Fruit fly (Drosophila melanogaster) whole organism, embryonic: ENCODE measurements around the gene PLCXD.

Experiments used
- Ada2b ChIP-seq: fragments of 200-800 bp; sonication (Bioruptor generic); IDR thresholded peaks from 2 replicates; pipeline ENCODE4 v1.3.6; 2022; ENCODE audit warnings: missing biosample characterization, missing genetic modification characterization
- Atf-2 ChIP-seq: fragments of 200-800 bp; sonication (Bioruptor generic); optimal IDR thresholded peaks from 2 replicates; lab custom pipeline; 2016; ENCODE audit warnings: missing biosample characterization, missing genetic modification characterization
- Atf3 ChIP-seq: fragments of 200-800 bp; sonication (Bioruptor generic); optimal IDR thresholded peaks from 3 replicates; lab custom pipeline; 2016; ENCODE audit warnings: missing biosample characterization, missing genetic modification characterization
- CG10979 ChIP-seq: fragments of 200-800 bp; sonication (Bioruptor generic); optimal IDR thresholded peaks from 2 replicates; lab custom pipeline; 2018; ENCODE audit warnings: missing biosample characterization, mild to moderate bottlenecking, missing genetic modification characterization, moderate library complexity
- CG11504 ChIP-seq: fragments of 200-800 bp; sonication (Bioruptor generic); optimal IDR thresholded peaks from 3 replicates; lab custom pipeline; 2019; ENCODE audit warnings: missing biosample characterization, mild to moderate bottlenecking, missing genetic modification characterization, moderate library complexity
- CG12155 ChIP-seq: fragments of 200-800 bp; sonication (Bioruptor generic); optimal IDR thresholded peaks from 3 replicates; lab custom pipeline; 2016; ENCODE audit warnings: missing biosample characterization, missing genetic modification characterization
- CG12391 ChIP-seq: fragments of 200-800 bp; sonication (Bioruptor generic); optimal IDR thresholded peaks from 3 replicates; lab custom pipeline; 2018; ENCODE audit warnings: missing biosample characterization, mild to moderate bottlenecking, missing genetic modification characterization, moderate library complexity
- CG12659 ChIP-seq: fragments of 200-800 bp; sonication (Bioruptor generic); optimal IDR thresholded peaks from 3 replicates; lab custom pipeline; 2017; ENCODE audit warnings: mild to moderate bottlenecking, missing biosample characterization, missing genetic modification reagents, missing genetic modification characterization
- CG13287 ChIP-seq: fragments of 200-800 bp; sonication (Bioruptor generic); IDR thresholded peaks from 2 replicates; pipeline ENCODE4 v1.3.6; 2022; ENCODE audit warnings: missing biosample characterization, missing genetic modification characterization; ENCODE audit not compliant: partially characterized antibody
- CG16815 ChIP-seq: fragments of 200-800 bp; sonication (Bioruptor generic); optimal IDR thresholded peaks from 3 replicates; lab custom pipeline; 2017; ENCODE audit warnings: missing biosample characterization, mild to moderate bottlenecking, missing genetic modification characterization
- CG17186 ChIP-seq: fragments of 200-800 bp; sonication (Bioruptor generic); optimal IDR thresholded peaks from 3 replicates; lab custom pipeline; 2017; ENCODE audit warnings: missing biosample characterization, missing genetic modification reagents, missing genetic modification characterization
- CG17359 ChIP-seq: fragments of 200-800 bp; sonication (Bioruptor generic); optimal IDR thresholded peaks from 3 replicates; lab custom pipeline; 2018; ENCODE audit warnings: missing biosample characterization, mild to moderate bottlenecking, missing genetic modification characterization, moderate library complexity
- CG18262 ChIP-seq: fragments of 200-800 bp; optimal IDR thresholded peaks from 3 replicates; lab custom pipeline; 2019; ENCODE audit warnings: missing biosample characterization, mild to moderate bottlenecking, missing genetic modification characterization, moderate library complexity
- CG18764 ChIP-seq: fragments of 200-800 bp; sonication (Bioruptor generic); optimal IDR thresholded peaks from 3 replicates; lab custom pipeline; 2016; ENCODE audit warnings: missing biosample characterization, missing genetic modification characterization
- CG2129 ChIP-seq: fragments of 200-800 bp; sonication (Bioruptor generic); IDR thresholded peaks from 2 replicates; pipeline ENCODE4 v1.3.6; 2022; ENCODE audit warnings: missing biosample characterization, missing genetic modification characterization; ENCODE audit not compliant: partially characterized antibody
- CG2678 ChIP-seq: fragments of 200-800 bp; sonication (Bioruptor generic); optimal IDR thresholded peaks from 3 replicates; lab custom pipeline; 2019; ENCODE audit warnings: missing biosample characterization, mild to moderate bottlenecking, missing genetic modification characterization, moderate library complexity
- CG2712 ChIP-seq: fragments of 200-800 bp; optimal IDR thresholded peaks from 3 replicates; lab custom pipeline; 2019; ENCODE audit warnings: missing biosample characterization, mild to moderate bottlenecking, missing genetic modification characterization, moderate library complexity
- CG31224 ChIP-seq: fragments of 200-800 bp; sonication (Bioruptor generic); IDR thresholded peaks from 2 replicates; pipeline ENCODE4 v1.3.6; 2022; ENCODE audit warnings: missing biosample characterization, missing genetic modification characterization
- CG31365 ChIP-seq: fragments of 200-800 bp; sonication (Bioruptor generic); optimal IDR thresholded peaks from 2 replicates; lab custom pipeline; 2018; ENCODE audit warnings: missing biosample characterization, mild to moderate bottlenecking, missing genetic modification characterization
- CG43689 ChIP-seq: fragments of 200-800 bp; sonication (Bioruptor generic); IDR thresholded peaks from 2 replicates; pipeline ENCODE4 v1.3.6; 2022; ENCODE audit warnings: missing biosample characterization, missing genetic modification characterization
- CG4730 ChIP-seq: fragments of 200-800 bp; sonication (Bioruptor generic); IDR thresholded peaks from 2 replicates; pipeline ENCODE4 v1.3.6; 2022; ENCODE audit warnings: missing biosample characterization, missing genetic modification characterization
- CG4820 ChIP-seq: fragments of 200-800 bp; sonication (Bioruptor generic); optimal IDR thresholded peaks from 3 replicates; lab custom pipeline; 2016; ENCODE audit warnings: missing biosample characterization, missing genetic modification characterization
- CG7987 ChIP-seq: fragments of 200-800 bp; sonication (Bioruptor generic); optimal IDR thresholded peaks from 2 replicates; lab custom pipeline; 2018; ENCODE audit warnings: missing biosample characterization, mild to moderate bottlenecking, missing genetic modification characterization, moderate library complexity
- CG8290 ChIP-seq, 3 experiments: fragments of 200-800 bp; sonication (Bioruptor generic); optimal IDR thresholded peaks; 2 replicates each; lab custom pipeline; 2016 to 2019; ENCODE audit warnings: missing biosample characterization in 3 of 3, missing genetic modification characterization in 3 of 3, mild to moderate bottlenecking in 2 of 3, moderate library complexity in 1 of 3
- CG8924 ChIP-seq: fragments of 200-800 bp; optimal IDR thresholded peaks from 3 replicates; lab custom pipeline; 2019; ENCODE audit warnings: missing biosample characterization, mild to moderate bottlenecking, missing genetic modification characterization, moderate library complexity
- Dll ChIP-seq: fragments of 200-800 bp; sonication (Bioruptor generic); IDR thresholded peaks from 4 replicates; pipeline ENCODE4 v1.3.6; 2022; ENCODE audit warnings: missing biosample characterization, missing genetic modification characterization; ENCODE audit not compliant: partially characterized antibody
- Dref ChIP-seq: fragments of 200-800 bp; sonication (Bioruptor generic); IDR thresholded peaks from 2 replicates; pipeline ENCODE4 v1.3.6; 2022; ENCODE audit warnings: missing biosample characterization, missing genetic modification characterization
- Ets65A ChIP-seq: fragments of 200-800 bp; sonication (Bioruptor generic); peaks from one replicate; lab custom pipeline; 2016; ENCODE audit warnings: missing biosample characterization, missing genetic modification characterization
- Ets97D ChIP-seq: fragments of 200-800 bp; sonication (Bioruptor generic); optimal IDR thresholded peaks from 3 replicates; lab custom pipeline; 2016; ENCODE audit warnings: missing biosample characterization, missing genetic modification characterization
- Jarid2 ChIP-seq: fragments of 200-800 bp; sonication (Bioruptor generic); optimal IDR thresholded peaks from 3 replicates; lab custom pipeline; 2017; ENCODE audit warnings: mild to moderate bottlenecking, missing biosample characterization, missing genetic modification reagents, missing genetic modification characterization
- MESR4 ChIP-seq: fragments of 200-800 bp; sonication (Bioruptor generic); optimal IDR thresholded peaks from 2 replicates; lab custom pipeline; 2018; ENCODE audit warnings: missing biosample characterization, mild to moderate bottlenecking, missing genetic modification characterization, moderate library complexity
- Optix ChIP-seq: fragments of 200-800 bp; sonication (Bioruptor generic); IDR thresholded peaks from 3 replicates; pipeline ENCODE4 v1.3.6; 2022; ENCODE audit warnings: missing biosample characterization, missing genetic modification characterization
- Sin3A ChIP-seq: fragments of >200 bp; optimal IDR thresholded peaks from 2 replicates; lab custom pipeline; 2018
- Six4 ChIP-seq: fragments of 200-800 bp; sonication (Bioruptor generic); optimal IDR thresholded peaks from 2 replicates; lab custom pipeline; 2016; ENCODE audit warnings: missing biosample characterization, missing genetic modification characterization
- Xbp1 ChIP-seq: fragments of 200-800 bp; sonication (Bioruptor generic); optimal IDR thresholded peaks from 3 replicates; lab custom pipeline; 2016; ENCODE audit warnings: missing biosample characterization, mild to moderate bottlenecking, missing genetic modification characterization
- amos ChIP-seq: fragments of 200-800 bp; sonication (Bioruptor generic); IDR thresholded peaks from 2 replicates; pipeline ENCODE4 v1.3.6; 2022; ENCODE audit warnings: missing biosample characterization, missing genetic modification characterization; ENCODE audit not compliant: partially characterized antibody
- bsh ChIP-seq, 2 experiments: fragments of 200-800 bp; sonication (Bioruptor generic); optimal IDR thresholded peaks; 2 replicates each; lab custom pipeline; 2017 to 2018; ENCODE audit warnings: mild to moderate bottlenecking in 2 of 2, missing biosample characterization in 2 of 2, missing genetic modification characterization in 2 of 2, moderate library complexity in 1 of 2
- emc ChIP-seq: fragments of 200-800 bp; sonication (Bioruptor generic); optimal IDR thresholded peaks from 2 replicates; lab custom pipeline; 2016; ENCODE audit warnings: missing biosample characterization, missing genetic modification characterization
- fd96Cb ChIP-seq: fragments of 200-800 bp; sonication (Bioruptor generic); optimal IDR thresholded peaks from 2 replicates; lab custom pipeline; 2018; ENCODE audit warnings: missing biosample characterization, mild to moderate bottlenecking, missing genetic modification characterization, moderate library complexity
- gcm ChIP-seq: fragments of 200-800 bp; sonication (Bioruptor generic); optimal IDR thresholded peaks from 2 replicates; lab custom pipeline; 2019; ENCODE audit warnings: missing biosample characterization, mild to moderate bottlenecking, missing genetic modification characterization, moderate library complexity
- hb ChIP-seq: fragments of 200-800 bp; sonication (Bioruptor generic); IDR thresholded peaks from 3 replicates; pipeline ENCODE4 v1.3.6; 2022; ENCODE audit warnings: missing biosample characterization, missing genetic modification characterization; ENCODE audit not compliant: partially characterized antibody
- jigr1 ChIP-seq: fragments of 200-800 bp; sonication (Bioruptor generic); IDR thresholded peaks from 3 replicates; pipeline ENCODE4 v1.3.6; 2022; ENCODE audit warnings: missing biosample characterization, missing genetic modification characterization
- maf-S ChIP-seq: fragments of 200-800 bp; sonication (Bioruptor generic); optimal IDR thresholded peaks from 2 replicates; lab custom pipeline; 2016; ENCODE audit warnings: missing biosample characterization, missing genetic modification characterization
- otp ChIP-seq: fragments of 200-800 bp; sonication (Bioruptor generic); IDR thresholded peaks from 3 replicates; pipeline ENCODE4, ENCODE4 v1.3.6; 2022; ENCODE audit warnings: missing biosample characterization, missing genetic modification characterization
- p53 ChIP-seq: fragments of 200-800 bp; sonication (Bioruptor generic); optimal IDR thresholded peaks from 2 replicates; lab custom pipeline; 2016; ENCODE audit warnings: missing biosample characterization, missing genetic modification characterization
- salm ChIP-seq: fragments of 200-800 bp; sonication (Bioruptor generic); optimal IDR thresholded peaks from 2 replicates; lab custom pipeline; 2018; ENCODE audit warnings: missing biosample characterization, mild to moderate bottlenecking, missing genetic modification characterization
- sob ChIP-seq: fragments of 200-800 bp; sonication (Bioruptor generic); IDR thresholded peaks from 2 replicates; pipeline ENCODE4 v1.3.6; 2022; ENCODE audit warnings: missing biosample characterization, missing genetic modification characterization
- z ChIP-seq: fragments of 200-800 bp; sonication (Bioruptor generic); IDR thresholded peaks from 3 replicates; pipeline ENCODE4 v1.3.6; 2022; ENCODE audit warnings: missing biosample characterization, missing genetic modification characterization
- zen ChIP-seq: fragments of 200-800 bp; sonication (Bioruptor generic); optimal IDR thresholded peaks from 3 replicates; lab custom pipeline; 2018; ENCODE audit warnings: missing biosample characterization, mild to moderate bottlenecking, missing genetic modification characterization, moderate library complexity
- zfh1 ChIP-seq: fragments of 200-800 bp; sonication (Bioruptor generic); IDR thresholded peaks from 3 replicates; pipeline ENCODE4 v1.3.6; 2022; ENCODE audit warnings: missing biosample characterization, missing genetic modification characterization

PLCXD gene

dm6 chr2L:12063035-12063434, 13.8 kb downstream of the PLCXD start, which contains the start of gene Rab3-GAP (continued):
- TF ChIP-seq MESR4 (GFP tag; lab: Kevin White, UChicago), result peak; percentile 50
- TF ChIP-seq jigr1 (GFP tag; lab: Robert Waterston, UW), result no peak
- no peak for TF ChIP-seq otp
- TF ChIP-seq sob (GFP tag; lab: Robert Waterston, UW), result peak; percentile 29; the same call in 1 of the 2 replicates
- no peak for TF ChIP-seq Jarid2
- TF ChIP-seq fd96Cb (tag; lab: Kevin White, UChicago), result no peak
- peak; percentile 37; the same call in 1 of the 2 replicates for TF ChIP-seq amos (GFP tag; lab: Robert Waterston, UW)
- TF ChIP-seq CG10979 (tag; lab: Kevin White, UChicago), result peak; percentile 23
- TF ChIP-seq z, result no peak
- TF ChIP-seq CG7987 (GFP tag; lab: Kevin White, UChicago), result peak; percentile 18
- no peak for TF ChIP-seq CG2129 (GFP tag; lab: Robert Waterston, UW)
- peak; percentile 53 for TF ChIP-seq CG12391 (tag; lab: Kevin White, UChicago)
- TF ChIP-seq zfh1 (GFP tag; lab: Robert Waterston, UW), result peak; percentile 51; the same call in 1 of the 3 replicates
- TF ChIP-seq CG11504 (tag; lab: Kevin White, UChicago), result no peak
- 0 out of 3 replicates have a peak, but pooled peaks have one; percentile 5 for TF ChIP-seq hb
- TF ChIP-seq Dref (GFP tag; lab: Robert Waterston, UW), result peak; percentile 84
- TF ChIP-seq emc, result no peak
- TF ChIP-seq CG31224, result no peak
- TF ChIP-seq salm, result no peak
- TF ChIP-seq gcm, result peak; percentile 22
- TF ChIP-seq CG2712, result peak; percentile 64
- no peak for TF ChIP-seq maf-S (GFP tag; lab: Kevin White, UChicago)
- TF ChIP-seq CG18764, result peak; percentile 8
- no peak for TF ChIP-seq CG31365 (tag; lab: Kevin White, UChicago)
- no peak for TF ChIP-seq Atf3 (GFP tag; lab: Kevin White, UChicago)
- no peak for TF ChIP-seq Atf-2 (GFP tag; lab: Kevin White, UChicago)
- no peak for TF ChIP-seq CG17186 (GFP tag; lab: Kevin White, UChicago)
- no peak for TF ChIP-seq CG4730
- TF ChIP-seq Ets65A (GFP tag; lab: Kevin White, UChicago), result no peak
- TF ChIP-seq Sin3A, result no peak
- TF ChIP-seq CG16815 (GFP tag; lab: Kevin White, UChicago), result no peak
- TF ChIP-seq Dll (GFP tag; lab: Robert Waterston, UW), result peak; percentile 76
- TF ChIP-seq Ada2b, result 0 out of 2 replicates have a peak, but pooled peaks have one; percentile 4
- peak; percentile 20 for TF ChIP-seq CG8924 (tag; lab: Kevin White, UChicago)
- TF ChIP-seq CG4820, result no peak
- peak; percentile 26 for TF ChIP-seq CG8290 (GFP tag; optimal IDR thresholded peaks at IDR 0.05; lab: Kevin White, UChicago)
- TF ChIP-seq CG8290 (tag; optimal IDR thresholded peaks at IDR 0.05; lab: Kevin White, UChicago), result no peak
- no peak for TF ChIP-seq CG43689
- TF ChIP-seq p53, result no peak
- TF ChIP-seq Six4 (GFP tag; lab: Kevin White, UChicago), result peak; percentile 5
- TF ChIP-seq zen (tag; lab: Kevin White, UChicago), result peak; percentile 43
- TF ChIP-seq CG12155, result peak; percentile 22
- TF ChIP-seq Xbp1 (GFP tag; lab: Kevin White, UChicago), result peak; percentile 17
- TF ChIP-seq CG12659 (GFP tag; lab: Kevin White, UChicago), result peak; percentile 22
- peak in 1 of 2 experiments; percentile 39 for TF ChIP-seq bsh (GFP tag; optimal IDR thresholded peaks at IDR 0.05; lab: Kevin White, UChicago)
- no peak for TF ChIP-seq CG2678
- TF ChIP-seq CG18262, result peak; percentile 43
- peak; percentile 25 for TF ChIP-seq CG17359
- peak; percentile 11 for TF ChIP-seq Ets97D (GFP tag; lab: Kevin White, UChicago)
- no peak for TF ChIP-seq Optix (GFP tag; lab: Robert Waterston, UW)
- peak; percentile 77 for TF ChIP-seq CG13287 (GFP tag; lab: Robert Waterston, UW)
